Worm (Caenorhabditis elegans) whole organism, L2 larva: ENCODE data around the gene C17F4.2.

Source experiments
- C34F6.9 ChIP-seq: fragments of 150-350 bp; optimal IDR thresholded peaks from 2 replicates; lab custom pipeline; 2014; ENCODE audit warnings: missing biosample characterization, missing genetic modification characterization
- F13H6.1 ChIP-seq: sonication (generic microtip); optimal IDR thresholded peaks from 2 replicates; lab custom pipeline; 2016; ENCODE audit warnings: missing genetic modification characterization, missing compliant biosample characterization
- R02D3.7 ChIP-seq: fragments of 150-350 bp; optimal IDR thresholded peaks from 2 replicates; lab custom pipeline; 2014; ENCODE audit warnings: missing biosample characterization, missing genetic modification characterization
- Y55F3AM.14 ChIP-seq: fragments of 200-800 bp; sonication (Bioruptor generic); optimal IDR thresholded peaks from 2 replicates; lab custom pipeline; 2018; ENCODE audit warnings: mild to moderate bottlenecking, missing genetic modification characterization, missing compliant biosample characterization
- ZK546.5 ChIP-seq: sonication (generic microtip); optimal IDR thresholded peaks from 2 replicates; lab custom pipeline; 2017; ENCODE audit warnings: missing biosample characterization, missing genetic modification characterization
- blmp-1 ChIP-seq: sonication (generic microtip); optimal IDR thresholded peaks from 2 replicates; lab custom pipeline; 2017; ENCODE audit warnings: missing genetic modification characterization, mild to moderate bottlenecking, missing compliant biosample characterization, antibody characterized with exemption, moderate library complexity; ENCODE audit not compliant: insufficient read depth
- ceh-16 ChIP-seq: fragments of 150-350 bp; optimal IDR thresholded peaks from 2 replicates; lab custom pipeline; 2014; ENCODE audit warnings: missing biosample characterization, missing genetic modification characterization
- crh-2 ChIP-seq: sonication (generic microtip); optimal IDR thresholded peaks from 2 replicates; lab custom pipeline; 2017; ENCODE audit warnings: missing biosample characterization, missing genetic modification characterization
- dmd-4 ChIP-seq: sonication (generic microtip); optimal IDR thresholded peaks from 2 replicates; lab custom pipeline; 2017; ENCODE audit warnings: missing biosample characterization, missing genetic modification characterization
- elt-1 ChIP-seq: fragments of 150-350 bp; optimal IDR thresholded peaks from 2 replicates; lab custom pipeline; 2014; ENCODE audit warnings: missing biosample characterization, missing genetic modification characterization
- elt-3 ChIP-seq: sonication (generic microtip); optimal IDR thresholded peaks from 2 replicates; lab custom pipeline; 2017; ENCODE audit warnings: missing biosample characterization, missing genetic modification characterization
- fos-1 ChIP-seq: fragments of 150-350 bp; optimal IDR thresholded peaks from 2 replicates; lab custom pipeline; 2014; ENCODE audit warnings: missing biosample characterization, missing genetic modification characterization
- gmeb-1 ChIP-seq: fragments of 150-350 bp; optimal IDR thresholded peaks from 2 replicates; lab custom pipeline; 2014; ENCODE audit warnings: missing biosample characterization, missing genetic modification characterization
- lin-13 ChIP-seq: fragments of 150-350 bp; optimal IDR thresholded peaks from 2 replicates; lab custom pipeline; 2014; ENCODE audit warnings: missing biosample characterization, missing genetic modification reagents, missing genetic modification characterization
- lsy-2 ChIP-seq, 2 experiments: fragments of 150-350 bp in 1 of 2; sonication (generic microtip) in 1 of 2; optimal IDR thresholded peaks; 2 replicates each; lab custom pipeline; 2014 to 2017; ENCODE audit warnings: missing biosample characterization in 2 of 2, missing genetic modification characterization in 2 of 2
- mbf-1 ChIP-seq: sonication (generic microtip); optimal IDR thresholded peaks from 2 replicates; lab custom pipeline; 2017; ENCODE audit warnings: missing biosample characterization, missing genetic modification characterization
- mdl-1 ChIP-seq, 2 experiments: fragments of 150-350 bp in 1 of 2; sonication (generic microtip) in 1 of 2; optimal IDR thresholded peaks; 2 replicates each; lab custom pipeline; 2017; ENCODE audit warnings: missing biosample characterization in 2 of 2, missing genetic modification characterization in 2 of 2
- nhr-10 ChIP-seq: sonication (generic microtip); optimal IDR thresholded peaks from 2 replicates; lab custom pipeline; 2017; ENCODE audit warnings: missing biosample characterization, missing genetic modification characterization
- nhr-11 ChIP-seq: fragments of 150-350 bp; optimal IDR thresholded peaks from 2 replicates; lab custom pipeline; 2014; ENCODE audit warnings: missing biosample characterization, missing genetic modification characterization
- nhr-12 ChIP-seq: fragments of 150-350 bp; optimal IDR thresholded peaks from 2 replicates; lab custom pipeline; 2014; ENCODE audit warnings: missing biosample characterization, missing genetic modification characterization
- nhr-129 ChIP-seq: fragments of 150-350 bp; optimal IDR thresholded peaks from 2 replicates; lab custom pipeline; 2014; ENCODE audit warnings: missing biosample characterization, missing genetic modification characterization
- nhr-23 ChIP-seq: fragments of 150-350 bp; optimal IDR thresholded peaks from 2 replicates; lab custom pipeline; 2014; ENCODE audit warnings: missing biosample characterization, missing genetic modification reagents, missing genetic modification characterization
- nhr-25 ChIP-seq: fragments of 150-350 bp; sonication (generic microtip); optimal IDR thresholded peaks from 3 replicates; lab custom pipeline; 2014; ENCODE audit warnings: missing biosample characterization, missing genetic modification characterization
- nhr-77 ChIP-seq: fragments of 150-350 bp; optimal IDR thresholded peaks from 2 replicates; lab custom pipeline; 2014; ENCODE audit warnings: missing biosample characterization, missing genetic modification characterization
- peb-1 ChIP-seq: fragments of 150-350 bp; optimal IDR thresholded peaks from 2 replicates; lab custom pipeline; 2014; ENCODE audit warnings: missing biosample characterization, missing genetic modification characterization
- skn-1 ChIP-seq: sonication (generic microtip); optimal IDR thresholded peaks from 2 replicates; lab custom pipeline; 2017; ENCODE audit warnings: missing biosample characterization, missing genetic modification characterization
- sma-3 ChIP-seq: sonication (generic microtip); optimal IDR thresholded peaks from 2 replicates; lab custom pipeline; 2016; ENCODE audit warnings: missing genetic modification reagents, missing genetic modification characterization, missing compliant biosample characterization
- sma-9 ChIP-seq, 2 experiments: fragments of 150-350 bp in 1 of 2; sonication (generic microtip) in 1 of 2; optimal IDR thresholded peaks; 2 replicates each; lab custom pipeline; 2014 to 2016; ENCODE audit warnings: missing genetic modification characterization in 2 of 2, mild to moderate bottlenecking in 1 of 2, missing biosample characterization in 1 of 2, missing compliant biosample characterization in 1 of 2, missing genetic modification reagents in 1 of 2, moderate library complexity in 1 of 2
- snpc-4 ChIP-seq: fragments of 150-350 bp; optimal IDR thresholded peaks from 2 replicates; lab custom pipeline; 2014; ENCODE audit warnings: missing biosample characterization, missing genetic modification characterization
- unc-39 ChIP-seq: fragments of 150-350 bp; optimal IDR thresholded peaks from 2 replicates; lab custom pipeline; 2014; ENCODE audit warnings: missing biosample characterization, missing genetic modification characterization
- unc-55 ChIP-seq: fragments of 150-350 bp; sonication (generic microtip); optimal IDR thresholded peaks from 3 replicates; lab custom pipeline; 2014; ENCODE audit warnings: missing biosample characterization, missing genetic modification reagents, missing genetic modification characterization
- unc-62 ChIP-seq: fragments of 150-350 bp; optimal IDR thresholded peaks from 2 replicates; lab custom pipeline; 2014; ENCODE audit warnings: missing biosample characterization, missing genetic modification reagents, missing genetic modification characterization
- zag-1 ChIP-seq: fragments of 150-350 bp; optimal IDR thresholded peaks from 2 replicates; lab custom pipeline; 2014; ENCODE audit warnings: missing biosample characterization, missing genetic modification characterization
- ztf-1 ChIP-seq: fragments of 200-800 bp; sonication (Bioruptor generic); conservative IDR thresholded peaks from 2 replicates; pipeline ENCODE4 v1.3.6; 2022; ENCODE audit warnings: missing genetic modification characterization, missing compliant biosample characterization
- ztf-11 ChIP-seq: sonication (generic microtip); optimal IDR thresholded peaks from 2 replicates; lab custom pipeline; 2017; ENCODE audit warnings: missing biosample characterization, missing genetic modification characterization

C17F4.2 gene

DNA sequence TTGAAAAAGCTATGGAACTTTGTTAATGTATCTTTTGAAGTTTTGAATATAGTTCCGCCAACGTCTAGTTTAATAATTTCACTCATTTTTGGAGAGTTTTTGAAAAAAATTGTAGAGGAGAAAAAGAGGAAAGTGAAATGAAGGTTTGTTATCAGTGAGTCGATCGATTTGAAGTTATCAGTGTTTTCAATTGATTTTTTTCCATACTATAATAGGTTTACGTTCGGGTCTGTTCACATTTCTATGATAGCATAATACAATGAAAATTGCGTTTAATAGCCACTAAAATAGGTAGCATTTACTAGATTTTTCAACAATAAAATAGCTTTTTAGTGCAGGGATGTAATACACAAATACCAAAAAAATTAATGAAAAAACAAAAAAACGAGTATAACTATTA lies 23.3 kb upstream of the C17F4.2 start, which contains the start of gene ZC239.16:
TSS of gene ZC239.16 (minus strand) at position 120 of the 400 bp plus-strand sequence.
- TF ChIP-seq gmeb-1 (tag; lab: Kevin White, UChicago) = no peak
- no peak for TF ChIP-seq nhr-77 (tag; lab: Kevin White, UChicago)
- TF ChIP-seq nhr-25 = no peak
- TF ChIP-seq sma-3 (GFP tag; lab: Kevin White, UChicago) = no peak
- TF ChIP-seq fos-1 (tag; lab: Kevin White, UChicago) = peak; percentile 63
- no peak for TF ChIP-seq ZK546.5
- TF ChIP-seq, all 48 proteins: peak for 1

DNA sequence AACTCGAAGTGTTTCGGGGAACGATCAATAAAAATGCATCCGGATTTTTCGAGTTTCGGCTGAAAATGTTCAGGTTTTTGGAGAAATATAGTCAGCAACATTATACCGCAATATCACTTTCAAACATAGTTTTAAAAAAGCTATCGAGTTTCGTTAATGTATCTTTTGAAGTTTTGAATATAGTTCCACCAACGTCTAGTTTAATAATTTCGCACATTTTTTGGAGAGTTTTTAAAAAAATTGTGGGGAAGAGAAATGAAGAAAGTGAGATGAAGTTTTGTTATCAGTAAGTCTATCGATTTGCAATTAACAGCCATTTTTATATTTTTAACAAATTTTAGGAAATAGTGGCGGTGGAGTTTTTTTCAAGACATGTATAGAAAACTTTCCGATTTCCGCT lies 22.7 kb upstream of the C17F4.2 start, which contains the start of gene ZC239.17:
TSS of gene ZC239.17 (minus strand) at position 101 of the 400 bp plus-strand sequence.
- TF ChIP-seq fos-1 (tag; lab: Kevin White, UChicago) (no peak), crh-2 (no peak), nhr-129 (tag; lab: Kevin White, UChicago) (no peak), sma-3 (GFP tag; lab: Kevin White, UChicago) (no peak)

- TF ChIP-seq dmd-4 (tag; lab: Kevin White, UChicago) (no peak), lin-13 (GFP tag; lab: Kevin White, UChicago) (no peak), zag-1 (tag; lab: Kevin White, UChicago) (no peak), unc-39 (tag; lab: Kevin White, UChicago) (no peak), nhr-10 (no peak), ceh-16 (tag; lab: Kevin White, UChicago) (no peak), ztf-1 (GFP tag; lab: Robert Waterston, UW) (no peak), elt-3 (tag; lab: Kevin White, UChicago) (no peak)
Measured at ce11 chrII:3230422-3230821, 18.0 kb upstream of the C17F4.2 start, which contains the start of gene srh-297. Gene srh-297, minus strand, starts transcription at chrII:3230522.

DNA sequence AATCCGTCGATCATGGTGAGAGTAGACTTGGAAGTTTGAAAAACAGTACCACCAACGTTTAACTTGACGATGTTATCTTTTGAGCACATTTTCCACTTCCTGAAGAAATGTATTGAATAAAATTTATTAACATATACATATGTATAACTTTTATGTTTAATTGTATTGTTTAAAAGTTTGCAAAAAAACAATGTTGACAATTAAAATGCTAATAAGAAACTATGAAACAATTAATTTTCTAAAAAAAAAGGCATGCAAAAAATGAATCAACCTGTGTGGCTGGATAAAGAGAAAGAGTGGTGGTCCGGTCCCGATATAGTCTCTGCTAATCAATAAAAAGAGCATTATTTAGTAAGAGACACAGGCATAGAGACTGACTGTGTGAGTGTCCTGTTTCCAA lies 13.7 kb upstream of the C17F4.2 start, which contains the start of gene C17F4.8:
TSS of gene C17F4.8 (minus strand) at position 101 of the 400 bp plus-strand sequence.
- no peak for TF ChIP-seq R02D3.7 (tag; lab: Kevin White, UChicago)
- no peak for TF ChIP-seq nhr-129 (tag; lab: Kevin White, UChicago)
- TF ChIP-seq nhr-25 = no peak
- TF ChIP-seq elt-1 = no peak
- no peak for TF ChIP-seq mdl-1 (tag; optimal IDR thresholded peaks at IDR 0.05; lab: Kevin White, UChicago)
- TF ChIP-seq peb-1 (tag; lab: Kevin White, UChicago) = no peak
- TF ChIP-seq gmeb-1 (tag; lab: Kevin White, UChicago) = no peak
- no peak for TF ChIP-seq Y55F3AM.14 (GFP tag; lab: Kevin White, UChicago)
- no peak for TF ChIP-seq nhr-77 (tag; lab: Kevin White, UChicago)
- TF ChIP-seq crh-2 = no peak
- no peak for TF ChIP-seq elt-3 (tag; lab: Kevin White, UChicago)
- TF ChIP-seq mbf-1 = no peak
- no peak for TF ChIP-seq C34F6.9
- no peak for TF ChIP-seq nhr-23 (tag; lab: Kevin White, UChicago)
- no peak for TF ChIP-seq blmp-1
- no peak for TF ChIP-seq nhr-12 (tag; lab: Kevin White, UChicago)
- TF ChIP-seq ztf-1 (GFP tag; lab: Robert Waterston, UW) = no peak
- TF ChIP-seq skn-1 (tag; lab: Kevin White, UChicago) = no peak

DNA sequence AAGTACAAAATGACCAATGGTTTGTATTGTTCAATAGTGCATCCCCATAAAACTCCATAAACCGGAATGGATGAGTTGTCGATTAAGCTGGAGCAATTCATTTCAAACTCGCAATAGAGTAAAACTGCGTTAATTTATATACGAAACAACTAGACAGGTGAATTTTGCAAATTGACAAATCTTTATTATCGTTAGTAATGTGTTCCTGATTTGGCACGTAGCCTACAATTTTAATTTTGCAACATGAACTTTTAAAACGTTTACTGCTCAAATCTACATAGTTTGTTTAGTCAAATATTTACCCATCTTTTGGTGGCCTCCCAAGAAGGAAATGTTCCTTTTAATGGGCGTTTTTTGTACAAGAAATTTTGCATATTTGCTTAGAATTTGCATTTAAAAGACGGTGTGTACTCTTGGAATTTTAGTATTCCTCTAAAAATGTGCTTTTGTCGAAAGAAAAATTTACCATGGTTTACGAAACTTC lies 11.4 kb upstream of the C17F4.2 start, which contains the start of the genes srz-67 and C17F4.11:
TSS of gene srz-67 (minus strand) at position 101 of the 484 bp plus-strand sequence.
TSS of gene C17F4.11 (plus strand) at position 434 of the 484 bp plus-strand sequence.
- TF ChIP-seq C34F6.9 = no peak
- no peak for TF ChIP-seq ceh-16 (tag; lab: Kevin White, UChicago)
- TF ChIP-seq unc-62 (GFP tag; lab: Kevin White, UChicago) = no peak
- TF ChIP-seq nhr-10 = no peak
- TF ChIP-seq blmp-1 = no peak
- TF ChIP-seq ZK546.5 = no peak
- no peak for TF ChIP-seq R02D3.7 (tag; lab: Kevin White, UChicago)
- no peak for TF ChIP-seq nhr-129 (tag; lab: Kevin White, UChicago)
- TF ChIP-seq sma-9 (GFP tag; optimal IDR thresholded peaks at IDR 0.05; lab: Kevin White, UChicago) = no peak
- TF ChIP-seq sma-9 (tag; optimal IDR thresholded peaks at IDR 0.05; lab: Kevin White, UChicago) = no peak
- no peak for TF ChIP-seq F13H6.1 (tag; lab: Kevin White, UChicago)
- no peak for TF ChIP-seq zag-1 (tag; lab: Kevin White, UChicago)
- no peak for TF ChIP-seq snpc-4 (tag; lab: Kevin White, UChicago)
- no peak for TF ChIP-seq nhr-11
- no peak for TF ChIP-seq nhr-23 (tag; lab: Kevin White, UChicago)
- TF ChIP-seq lsy-2 (tag; optimal IDR thresholded peaks at IDR 0.05; lab: Kevin White, UChicago) = no peak
- no peak for TF ChIP-seq ztf-11 (tag; lab: Kevin White, UChicago)
- TF ChIP-seq ztf-1 (GFP tag; lab: Robert Waterston, UW) = no peak
- no peak for TF ChIP-seq unc-55 (GFP tag; lab: Kevin White, UChicago)
- no peak for TF ChIP-seq elt-3 (tag; lab: Kevin White, UChicago)
- TF ChIP-seq fos-1 (tag; lab: Kevin White, UChicago) = no peak
